Fruit fly (Drosophila melanogaster): Measurements from ENCODE around the gene nerfin-2.

Gene nerfin-2

dm6 chr3R:10056647-10057046 is 14.3 kb upstream of the nerfin-2 start:
- TF ChIP-seq woc (GFP tag; optimal IDR thresholded peaks at IDR 0.05) (no peak), dmrt93B (GFP tag; optimal IDR thresholded peaks at IDR 0.05) (no peak), Myc (optimal IDR thresholded peaks at IDR 0.05) (no peak), Vsx2 (GFP tag; optimal IDR thresholded peaks at IDR 0.05; ENCODE audit: partially characterized antibody) (no peak), ey (GFP tag; optimal IDR thresholded peaks at IDR 0.05) (no peak), Hnf4 (GFP tag; optimal IDR thresholded peaks at IDR 0.05) (no peak), HLH106 (tag; optimal IDR thresholded peaks at IDR 0.05) (no peak), CG32264 (GFP tag; optimal IDR thresholded peaks at IDR 0.05) (no peak), CG9705 (GFP tag; optimal IDR thresholded peaks at IDR 0.05) (no peak), h (GFP tag; optimal IDR thresholded peaks at IDR 0.05) (no peak), jim (GFP tag; optimal IDR thresholded peaks at IDR 0.05) (no peak), Mio (GFP tag; optimal IDR thresholded peaks at IDR 0.05) (no peak), rgr (GFP tag; optimal IDR thresholded peaks at IDR 0.05) (no peak), Abd-B (GFP tag; optimal IDR thresholded peaks at IDR 0.05) (no peak)

- no peak for TF ChIP-seq Abd-B (GFP tag; optimal IDR thresholded peaks at IDR 0.05)
- no peak for TF ChIP-seq Jra (GFP tag; optimal IDR thresholded peaks at IDR 0.05)
- TF ChIP-seq Vsx2 (GFP tag; optimal IDR thresholded peaks at IDR 0.05; ENCODE audit: partially characterized antibody), result no peak
- no peak for TF ChIP-seq sv (GFP tag; optimal IDR thresholded peaks at IDR 0.05)
- no peak for TF ChIP-seq br (GFP tag; optimal IDR thresholded peaks at IDR 0.05)
- TF ChIP-seq Myc (optimal IDR thresholded peaks at IDR 0.05), result no peak
- TF ChIP-seq sage (GFP tag; optimal IDR thresholded peaks at IDR 0.05), result no peak
- no peak for TF ChIP-seq h (GFP tag; optimal IDR thresholded peaks at IDR 0.05)
- TF ChIP-seq CG9705 (GFP tag; optimal IDR thresholded peaks at IDR 0.05), result no peak
- no peak for TF ChIP-seq Mio (GFP tag; optimal IDR thresholded peaks at IDR 0.05)
- TF ChIP-seq HLH106 (tag; optimal IDR thresholded peaks at IDR 0.05), result no peak
- no peak for TF ChIP-seq pan (optimal IDR thresholded peaks at IDR 0.05)
- no peak for TF ChIP-seq rgr (GFP tag; optimal IDR thresholded peaks at IDR 0.05)
- no peak for TF ChIP-seq N (GFP tag; optimal IDR thresholded peaks at IDR 0.05)
- no peak for TF ChIP-seq jim (GFP tag; optimal IDR thresholded peaks at IDR 0.05)
- TF ChIP-seq Hr78 (GFP tag; optimal IDR thresholded peaks at IDR 0.05), result no peak
- no peak for TF ChIP-seq OdsH (GFP tag; optimal IDR thresholded peaks at IDR 0.05)
- TF ChIP-seq Hr83 (GFP tag; optimal IDR thresholded peaks at IDR 0.05; ENCODE audit: poor library complexity, severe bottlenecking), result no peak
- no peak for TF ChIP-seq CrebA (GFP tag; optimal IDR thresholded peaks at IDR 0.05; ENCODE audit: borderline replicate concordance)
Observed at dm6 chr3R:10059358-10059757, 11.6 kb upstream of the nerfin-2 start.

dm6 chr3R:10059952-10060351 is 11.0 kb upstream of the nerfin-2 start, which contains the start of gene Npc2c:
Gene Npc2c, plus strand, starts transcription at chr3R:10060252.
- TF ChIP-seq CrebA (GFP tag; optimal IDR thresholded peaks at IDR 0.05; ENCODE audit: borderline replicate concordance) (no peak), br (GFP tag; optimal IDR thresholded peaks at IDR 0.05) (no peak), Hnf4 (GFP tag; optimal IDR thresholded peaks at IDR 0.05) (no peak), Abd-B (GFP tag; optimal IDR thresholded peaks at IDR 0.05) (no peak), Hr78 (GFP tag; optimal IDR thresholded peaks at IDR 0.05) (no peak), Dfd (GFP tag; optimal IDR thresholded peaks at IDR 0.05) (no peak)

dm6 chr3R:10062324-10062723 is 8.6 kb upstream of the nerfin-2 start, which contains the start of gene CG33630:
Gene CG33630, plus strand, starts transcription at chr3R:10062624.
- TF ChIP-seq foxo (GFP tag; optimal IDR thresholded peaks at IDR 0.05) (no peak), Myc (optimal IDR thresholded peaks at IDR 0.05) (no peak), Rel (GFP tag; optimal IDR thresholded peaks at IDR 0.05) (no peak), Rel (tag; optimal IDR thresholded peaks at IDR 0.05) (no peak), sage (GFP tag; optimal IDR thresholded peaks at IDR 0.05) (no peak), sv (GFP tag; optimal IDR thresholded peaks at IDR 0.05) (no peak), Mio (GFP tag; optimal IDR thresholded peaks at IDR 0.05) (no peak), tai (GFP tag; optimal IDR thresholded peaks at IDR 0.05) (no peak), Hnf4 (GFP tag; optimal IDR thresholded peaks at IDR 0.05) (no peak), psq (GFP tag; optimal IDR thresholded peaks at IDR 0.05) (no peak), Dfd (GFP tag; optimal IDR thresholded peaks at IDR 0.05) (no peak), fru (GFP tag; optimal IDR thresholded peaks at IDR 0.05) (no peak), h (GFP tag; optimal IDR thresholded peaks at IDR 0.05) (no peak), Abd-B (GFP tag; optimal IDR thresholded peaks at IDR 0.05) (no peak), br (GFP tag; optimal IDR thresholded peaks at IDR 0.05) (no peak)

dm6 chr3R:10063707-10064106 is 7.2 kb upstream of the nerfin-2 start, which contains the start of gene CG33631:
Gene CG33631, plus strand, starts transcription at chr3R:10064007.
- TF ChIP-seq Sp1 (GFP tag; optimal IDR thresholded peaks at IDR 0.05), result no peak
- no peak for TF ChIP-seq Hr78 (GFP tag; optimal IDR thresholded peaks at IDR 0.05)
- TF ChIP-seq sage (GFP tag; optimal IDR thresholded peaks at IDR 0.05), result no peak
- TF ChIP-seq N (GFP tag; optimal IDR thresholded peaks at IDR 0.05), result no peak
- TF ChIP-seq Mio (GFP tag; optimal IDR thresholded peaks at IDR 0.05), result no peak
- no peak for TF ChIP-seq Jra (GFP tag; optimal IDR thresholded peaks at IDR 0.05)

All from whole organism, wandering third instar larva.